Worm (Caenorhabditis elegans): ENCODE data around the gene ccch-3.

The ccch-3 gene

DNA sequence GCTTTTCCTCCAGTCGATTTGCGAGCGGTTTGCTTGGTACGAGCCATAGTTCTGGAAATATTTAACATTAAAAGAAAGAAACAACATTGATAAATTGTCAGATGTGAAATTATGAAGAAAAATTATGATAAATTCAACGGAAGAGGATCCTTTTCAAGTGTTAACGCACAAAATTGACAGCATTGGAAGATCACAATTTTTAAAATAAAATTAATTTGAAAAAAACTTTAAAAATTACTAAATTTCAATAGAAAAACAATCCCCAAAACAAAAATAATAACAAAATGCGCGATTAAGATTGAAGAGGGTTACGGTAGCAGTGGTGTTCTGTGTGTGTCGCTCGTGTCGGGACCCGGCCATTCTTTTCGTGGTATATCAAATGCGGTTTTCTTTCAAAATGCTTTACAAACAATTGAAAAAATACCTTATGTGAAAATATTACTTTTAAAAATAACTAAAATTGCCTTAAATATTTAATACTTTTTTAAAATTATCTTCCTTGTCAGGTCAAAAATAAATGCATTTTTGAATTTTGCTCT lies 862 bp upstream of the ccch-3 start, which contains the start of gene his-74:
TSS of gene his-74 (minus strand) at position 51 of the 539 bp plus-strand sequence.
- TF ChIP-seq hlh-6 (tag; optimal IDR thresholded peaks at IDR 0.05) (no peak), pqm-1 (tag; optimal IDR thresholded peaks at IDR 0.05) (no peak), tbx-7 (tag; optimal IDR thresholded peaks at IDR 0.05) (no peak), fkh-10 (GFP tag; optimal IDR thresholded peaks at IDR 0.05) (no peak), elt-2 (tag; optimal IDR thresholded peaks at IDR 0.05) (no peak), C08G9.2 (tag; optimal IDR thresholded peaks at IDR 0.05) (no peak)

DNA sequence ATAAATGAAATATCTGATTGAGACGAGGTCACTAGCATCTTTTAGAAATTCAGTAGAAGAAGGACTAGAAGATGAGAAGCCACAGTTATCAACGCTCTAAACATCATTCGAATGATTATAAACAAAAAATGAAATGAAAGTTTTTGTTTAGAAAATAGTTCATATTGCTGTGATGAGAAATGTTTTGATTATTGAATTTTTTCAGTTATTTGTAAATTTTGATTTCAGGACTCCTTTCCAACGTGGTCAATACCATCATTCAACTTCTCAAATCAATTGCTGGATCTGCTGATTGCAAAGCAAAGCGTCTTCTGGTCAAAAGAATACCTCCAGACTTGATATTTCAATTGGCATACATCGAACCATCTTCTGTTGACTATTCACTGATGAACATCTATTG lies 1.3 kb downstream of the ccch-3 start, which contains the start of gene W05B10.6:
TSS of gene W05B10.6 (minus strand) at position 101 of the 400 bp plus-strand sequence.
- TF ChIP-seq fkh-6 (tag; optimal IDR thresholded peaks at IDR 0.05) (no peak), pag-3 (tag; optimal IDR thresholded peaks at IDR 0.05; ENCODE audit: borderline replicate concordance) (no peak), ama-1 (optimal IDR thresholded peaks at IDR 0.05) (no peak), unc-86 (tag; optimal IDR thresholded peaks at IDR 0.05) (no peak)

DNA sequence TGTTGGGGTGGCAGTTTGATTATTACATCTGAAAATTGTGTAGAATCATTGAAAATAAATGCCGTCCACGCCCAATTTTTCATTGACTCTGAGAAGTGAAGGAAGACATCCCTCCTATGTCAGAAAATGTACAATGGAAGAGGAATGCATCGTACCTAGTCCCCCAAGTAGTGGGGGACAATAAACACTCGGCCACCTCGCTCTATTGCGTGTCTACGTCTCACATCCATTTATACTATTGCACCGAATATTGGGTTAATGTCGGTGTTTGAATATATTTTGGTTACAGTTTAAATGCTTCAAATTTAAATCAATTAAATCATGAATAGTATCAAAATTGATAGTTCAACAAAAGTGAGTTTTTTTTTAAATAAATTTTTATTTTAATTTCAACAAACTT lies 9.9 kb downstream of the ccch-3 start, which contains the start of gene lin-25:
TSS of gene lin-25 (plus strand) at position 290 of the 400 bp plus-strand sequence.
- TF ChIP-seq elt-4 (tag; optimal IDR thresholded peaks at IDR 0.05) = no peak
- TF ChIP-seq rnt-1 (tag; optimal IDR thresholded peaks at IDR 0.05) = no peak
- TF ChIP-seq mec-3 (tag; optimal IDR thresholded peaks at IDR 0.05; ENCODE audit: borderline replicate concordance) = no peak
- TF ChIP-seq ceh-31 (tag; optimal IDR thresholded peaks at IDR 0.05) = peak; percentile 67
- TF ChIP-seq hlh-15 (tag; optimal IDR thresholded peaks at IDR 0.05) = no peak
- TF ChIP-seq unc-3 (GFP tag; conservative IDR thresholded peaks at IDR 0.05) = no peak
- no peak for TF ChIP-seq unc-3 (tag; optimal IDR thresholded peaks at IDR 0.05)
- TF ChIP-seq unc-55 (GFP tag; optimal IDR thresholded peaks at IDR 0.05) = no peak
- peak; percentile 50 for TF ChIP-seq unc-42 (tag; optimal IDR thresholded peaks at IDR 0.05)
- TF ChIP-seq fkh-10 (GFP tag; optimal IDR thresholded peaks at IDR 0.05) = no peak
- peak; percentile 6 for TF ChIP-seq nfya-1 (tag; optimal IDR thresholded peaks at IDR 0.05)
- TF ChIP-seq pat-9 (tag; optimal IDR thresholded peaks at IDR 0.05) = no peak
- peak; percentile 57 for TF ChIP-seq ceh-2 (tag; optimal IDR thresholded peaks at IDR 0.05)
- no peak for TF ChIP-seq ahr-1 (tag; optimal IDR thresholded peaks at IDR 0.05)
- TF ChIP-seq C38D4.7 (GFP tag; optimal IDR thresholded peaks at IDR 0.05) = no peak
- TF ChIP-seq fax-1 (tag; optimal IDR thresholded peaks at IDR 0.05) = no peak
- no peak for TF ChIP-seq ama-1 (optimal IDR thresholded peaks at IDR 0.05)
- peak; percentile 41 for TF ChIP-seq ets-4 (tag; optimal IDR thresholded peaks at IDR 0.05)
- peak; percentile 43 for TF ChIP-seq tbx-2 (tag; optimal IDR thresholded peaks at IDR 0.05)
- TF ChIP-seq ttx-3 (tag; optimal IDR thresholded peaks at IDR 0.05) = no peak
- TF ChIP-seq nhr-11 (tag; optimal IDR thresholded peaks at IDR 0.05) = no peak
- no peak for TF ChIP-seq ceh-19 (GFP tag; optimal IDR thresholded peaks at IDR 0.05)
- no peak for TF ChIP-seq K02D7.2 (tag; optimal IDR thresholded peaks at IDR 0.05)
- TF ChIP-seq Y22D7AL.16 (tag; optimal IDR thresholded peaks at IDR 0.05) = no peak

DNA sequence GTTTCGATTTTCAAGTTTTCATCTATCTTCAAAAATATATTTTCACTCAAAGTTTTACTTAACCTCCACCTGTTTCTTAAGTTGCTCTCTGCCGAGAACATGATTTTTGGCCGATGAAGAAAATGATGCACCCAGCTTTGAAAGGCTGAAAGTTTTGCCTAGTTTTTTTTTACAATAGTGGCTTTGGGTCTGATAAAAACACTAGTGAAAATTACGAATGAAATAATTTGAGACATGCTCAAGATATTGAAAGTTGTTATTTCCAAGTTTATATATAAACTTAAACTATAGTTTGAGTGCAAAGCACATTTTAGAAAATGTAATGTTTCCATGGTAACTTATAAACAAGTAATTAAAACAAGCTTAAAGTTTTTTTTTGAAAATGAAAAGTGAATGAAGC lies 10.3 kb downstream of the ccch-3 start, which contains the start of gene gpa-9:
TSS of gene gpa-9 (minus strand) at position 101 of the 400 bp plus-strand sequence.
- no peak for TF ChIP-seq K02D7.2 (tag; optimal IDR thresholded peaks at IDR 0.05)

DNA sequence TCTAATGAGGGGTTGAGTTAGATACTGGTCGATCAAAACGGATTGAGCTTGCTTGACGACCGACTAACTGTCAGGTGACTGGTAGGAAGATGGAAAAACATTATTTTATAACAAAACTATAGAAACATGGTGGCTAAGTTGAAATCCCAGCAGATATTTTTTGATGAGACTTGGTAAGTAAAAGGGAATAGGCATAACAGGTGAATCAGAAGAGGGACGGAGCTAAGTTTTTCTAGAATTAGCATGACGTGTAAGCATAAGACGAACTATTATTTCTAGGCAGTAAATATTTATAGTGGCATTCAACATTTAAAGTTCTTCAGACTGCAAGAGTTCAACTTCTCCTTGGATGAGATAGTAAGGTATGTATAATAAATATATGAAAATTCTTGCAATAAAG lies 15.0 kb downstream of the ccch-3 start, which contains the start of gene F56H9.8:
TSS of gene F56H9.8 (plus strand) at position 301 of the 400 bp plus-strand sequence.
- TF ChIP-seq sdc-2 (tag; optimal IDR thresholded peaks at IDR 0.05) (no peak), pax-1 (tag; optimal IDR thresholded peaks at IDR 0.05) (no peak), hlh-6 (tag; optimal IDR thresholded peaks at IDR 0.05) (no peak)

DNA sequence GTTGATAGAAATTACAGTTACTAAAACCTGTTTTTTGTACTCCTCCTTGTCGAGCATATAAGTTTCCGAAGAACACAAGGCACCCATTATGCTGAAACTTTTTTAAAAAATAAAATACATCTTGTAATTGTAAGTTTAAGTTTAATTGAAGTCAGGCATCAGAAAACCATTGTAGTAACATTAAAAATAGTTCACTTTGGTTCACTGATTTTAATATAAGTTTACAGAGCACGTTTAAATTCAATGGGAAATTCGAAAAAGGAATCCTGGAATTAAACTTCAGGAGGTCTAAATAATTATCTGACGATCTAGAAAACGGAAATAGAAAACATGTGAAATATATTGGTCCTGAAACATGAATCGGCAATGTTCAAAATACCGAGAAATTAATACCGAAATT lies 19.1 kb downstream of the ccch-3 start, which contains the start of gene gpa-8:
TSS of gene gpa-8 (minus strand) at position 101 of the 400 bp plus-strand sequence.
- TF ChIP-seq nhr-11 (tag; optimal IDR thresholded peaks at IDR 0.05) = no peak
- no peak for TF ChIP-seq gmeb-2 (tag; optimal IDR thresholded peaks at IDR 0.05)
- TF ChIP-seq unc-42 (tag; optimal IDR thresholded peaks at IDR 0.05) = no peak
- no peak for TF ChIP-seq ahr-1 (tag; optimal IDR thresholded peaks at IDR 0.05)
- no peak for TF ChIP-seq Y22D7AL.16 (tag; optimal IDR thresholded peaks at IDR 0.05)
- no peak for TF ChIP-seq ceh-19 (GFP tag; optimal IDR thresholded peaks at IDR 0.05)
- no peak for TF ChIP-seq npax-4 (tag; optimal IDR thresholded peaks at IDR 0.05)
- no peak for TF ChIP-seq dmd-4 (tag; optimal IDR thresholded peaks at IDR 0.05; ENCODE audit: borderline replicate concordance)
- TF ChIP-seq pha-4 (tag; optimal IDR thresholded peaks at IDR 0.05) = no peak
- TF ChIP-seq odd-2 (tag; optimal IDR thresholded peaks at IDR 0.05) = no peak

Data from whole organism, late embryonic.